Worm (Caenorhabditis elegans) whole organism, midembryonic: ENCODE data around the gene F07E5.7.

Source experiments
- T22C8.4 ChIP-seq: fragments of 200-800 bp; sonication (Bioruptor generic); IDR thresholded peaks from 2 replicates; pipeline ENCODE4 v1.3.6; 2022; ENCODE audit warnings: missing genetic modification characterization, missing compliant biosample characterization
- cog-1 ChIP-seq: sonication (generic microtip); optimal IDR thresholded peaks from 2 replicates; lab custom pipeline; 2016; ENCODE audit warnings: missing genetic modification characterization, missing compliant biosample characterization
- flt-1 ChIP-seq: fragments of 200-800 bp; sonication (Bioruptor generic); IDR thresholded peaks from 2 replicates; pipeline ENCODE4 v1.3.6; 2022; ENCODE audit warnings: missing genetic modification characterization, missing compliant biosample characterization
- klf-2 ChIP-seq: fragments of 200-800 bp; sonication (Bioruptor generic); conservative IDR thresholded peaks from 2 replicates; pipeline ENCODE4 v1.3.6; 2022; ENCODE audit warnings: missing genetic modification reagents, missing genetic modification characterization, missing compliant biosample characterization
- med-1 ChIP-seq: sonication (generic microtip); optimal IDR thresholded peaks from 2 replicates; lab custom pipeline; 2017; ENCODE audit warnings: missing genetic modification characterization, mild to moderate bottlenecking, missing compliant biosample characterization, antibody characterized with exemption, missing genetic modification reagents; ENCODE audit not compliant: insufficient read depth
- ref-1 ChIP-seq: fragments of 200-800 bp; sonication (Bioruptor generic); conservative IDR thresholded peaks from 2 replicates; pipeline ENCODE4 v1.3.6; 2022; ENCODE audit warnings: missing genetic modification reagents, missing genetic modification characterization, missing compliant biosample characterization
- tab-1 ChIP-seq: fragments of 200-800 bp; sonication (Bioruptor generic); IDR thresholded peaks from 2 replicates; pipeline ENCODE4 v1.3.6; 2022; ENCODE audit warnings: missing genetic modification characterization, missing compliant biosample characterization
- ztf-23 ChIP-seq: fragments of 200-800 bp; sonication (Bioruptor generic); IDR thresholded peaks from 2 replicates; pipeline ENCODE4 v1.3.6; 2022; ENCODE audit warnings: missing genetic modification reagents, missing genetic modification characterization, missing compliant biosample characterization

ce11 chrII:2109943-2110342, 38.6 kb upstream of the F07E5.7 start, which contains the start of gene R52.5:
- no peak for TF ChIP-seq med-1 (GFP tag; lab: Kevin White, UChicago)
- no peak for TF ChIP-seq ztf-23 (GFP tag; lab: Robert Waterston, UW)
- no peak for TF ChIP-seq ref-1 (GFP tag; lab: Robert Waterston, UW)
- no peak for TF ChIP-seq flt-1
- TF ChIP-seq tab-1 (GFP tag; lab: Robert Waterston, UW), result no peak
- no peak for TF ChIP-seq klf-2 (GFP tag; lab: Robert Waterston, UW)
- TF ChIP-seq cog-1 (tag; lab: Kevin White, UChicago), result no peak
- TF ChIP-seq T22C8.4 (GFP tag; lab: Robert Waterston, UW), result no peak
